Fruit fly (Drosophila melanogaster) S2 (cell line): Measurements from ENCODE around the gene AGO3.

ENCODE experiments used
- CG8478 ChIP-seq: fragments of >200 bp; optimal IDR thresholded peaks from 2 replicates; lab custom pipeline; 2018
- CTCF ChIP-seq, 2 experiments: fragments of >200 bp; optimal IDR thresholded peaks; 2 replicates each; lab custom pipeline; 2018

- TF ChIP-seq CTCF (optimal IDR thresholded peaks at IDR 0.05; lab: Kevin White, UChicago) = no peak
- TF ChIP-seq CG8478 (lab: Kevin White, UChicago) = no peak
Observed at dm6 chr3L:23554293-23554692, at the start of gene AGO3.
